Fruit fly (Drosophila melanogaster) whole organism, embryonic: Measurements from ENCODE around the gene sick.
A peak's percentile ranks its signal among the peaks of the same experiment; 100 is the strongest.

Source experiments
- ATbp ChIP-seq: fragments of 200-800 bp; sonication (Bioruptor generic); optimal IDR thresholded peaks from 2 replicates; lab custom pipeline; 2017; ENCODE audit warnings: missing biosample characterization, mild to moderate bottlenecking, missing genetic modification characterization, missing genetic modification reagents
- CG10366 ChIP-seq: fragments of 200-800 bp; sonication (Bioruptor generic); IDR thresholded peaks from 2 replicates; pipeline ENCODE4 v1.3.6; 2022; ENCODE audit warnings: missing biosample characterization, missing genetic modification characterization
- CG10979 ChIP-seq: fragments of 200-800 bp; sonication (Bioruptor generic); optimal IDR thresholded peaks from 2 replicates; lab custom pipeline; 2018; ENCODE audit warnings: missing biosample characterization, mild to moderate bottlenecking, missing genetic modification characterization, moderate library complexity
- CG12236 ChIP-seq: fragments of 200-800 bp; sonication (Bioruptor generic); optimal IDR thresholded peaks from 2 replicates; lab custom pipeline; 2016; ENCODE audit warnings: missing biosample characterization, missing genetic modification characterization
- CG1233 ChIP-seq: fragments of 200-800 bp; sonication (Bioruptor generic); optimal IDR thresholded peaks from 4 replicates; lab custom pipeline; 2018; ENCODE audit warnings: missing biosample characterization, mild to moderate bottlenecking, missing genetic modification characterization
- CG1603 ChIP-seq: fragments of 200-800 bp; sonication (Bioruptor generic); optimal IDR thresholded peaks from 2 replicates; lab custom pipeline; 2019; ENCODE audit warnings: missing biosample characterization, mild to moderate bottlenecking, missing genetic modification characterization, moderate library complexity
- CG17328 ChIP-seq: fragments of 200-800 bp; sonication (Bioruptor generic); IDR thresholded peaks from 2 replicates; pipeline ENCODE4 v1.3.6; 2022; ENCODE audit warnings: missing biosample characterization, missing genetic modification characterization
- CG18764 ChIP-seq: fragments of 200-800 bp; sonication (Bioruptor generic); optimal IDR thresholded peaks from 3 replicates; lab custom pipeline; 2016; ENCODE audit warnings: missing biosample characterization, missing genetic modification characterization
- CG30403 ChIP-seq: fragments of 200-800 bp; sonication (Bioruptor generic); optimal IDR thresholded peaks from 3 replicates; lab custom pipeline; 2016; ENCODE audit warnings: missing biosample characterization, missing genetic modification characterization
- CG31441 ChIP-seq: fragments of 200-800 bp; sonication (Bioruptor generic); IDR thresholded peaks from 2 replicates; pipeline ENCODE4 v1.3.6; 2022; ENCODE audit warnings: missing biosample characterization, missing genetic modification characterization
- CG34376 ChIP-seq: fragments of 200-800 bp; sonication (Bioruptor generic); optimal IDR thresholded peaks from 2 replicates; lab custom pipeline; 2018; ENCODE audit warnings: missing biosample characterization, mild to moderate bottlenecking, missing genetic modification characterization
- CG3838 ChIP-seq: fragments of 200-800 bp; sonication (Bioruptor generic); optimal IDR thresholded peaks from 3 replicates; lab custom pipeline; 2016; ENCODE audit warnings: missing biosample characterization, missing genetic modification characterization
- CG3847 ChIP-seq: fragments of 200-800 bp; sonication (Bioruptor generic); IDR thresholded peaks from 2 replicates; pipeline ENCODE4 v1.3.6; 2022; ENCODE audit warnings: missing biosample characterization, missing genetic modification characterization
- CG6254 ChIP-seq: fragments of 200-800 bp; sonication (Bioruptor generic); optimal IDR thresholded peaks from 3 replicates; lab custom pipeline; 2017; ENCODE audit warnings: mild to moderate bottlenecking, missing biosample characterization, missing genetic modification reagents, missing genetic modification characterization
- CG7556 ChIP-seq: fragments of 200-800 bp; sonication (Bioruptor generic); optimal IDR thresholded peaks from 2 replicates; lab custom pipeline; 2017; ENCODE audit warnings: missing biosample characterization, mild to moderate bottlenecking, missing genetic modification characterization
- CG8089 ChIP-seq: fragments of 200-800 bp; sonication (Bioruptor generic); optimal IDR thresholded peaks from 3 replicates; lab custom pipeline; 2016; ENCODE audit warnings: missing biosample characterization, missing genetic modification characterization
- CG8388 ChIP-seq: fragments of 200-800 bp; sonication (Bioruptor generic); optimal IDR thresholded peaks from 2 replicates; lab custom pipeline; 2019; ENCODE audit warnings: missing biosample characterization, mild to moderate bottlenecking, missing genetic modification characterization, moderate library complexity
- CG8478 ChIP-seq: fragments of >200 bp; optimal IDR thresholded peaks from 2 replicates; lab custom pipeline; 2018
- CG9215 ChIP-seq: fragments of 200-800 bp; sonication (Bioruptor generic); IDR thresholded peaks from 2 replicates; pipeline ENCODE4 v1.3.6; 2022; ENCODE audit warnings: missing biosample characterization, missing genetic modification characterization
- CG9727 ChIP-seq: fragments of 200-800 bp; sonication (Bioruptor generic); optimal IDR thresholded peaks from 3 replicates; lab custom pipeline; 2017; ENCODE audit warnings: missing biosample characterization, mild to moderate bottlenecking, missing genetic modification characterization
- D19A ChIP-seq: fragments of 200-800 bp; optimal IDR thresholded peaks from 3 replicates; lab custom pipeline; 2019; ENCODE audit warnings: missing biosample characterization, mild to moderate bottlenecking, missing genetic modification characterization, moderate library complexity
- Doc2 ChIP-seq: fragments of 200-800 bp; sonication (Bioruptor generic); IDR thresholded peaks from 2 replicates; pipeline ENCODE4 v1.3.6; 2022; ENCODE audit warnings: missing biosample characterization, missing genetic modification characterization
- E2f1 ChIP-seq: fragments of 200-800 bp; sonication (Bioruptor generic); IDR thresholded peaks from 2 replicates; pipeline ENCODE4 v1.3.6; 2022; ENCODE audit warnings: missing biosample characterization, missing genetic modification characterization
- Hand ChIP-seq: fragments of 200-800 bp; sonication (Bioruptor generic); optimal IDR thresholded peaks from 2 replicates; lab custom pipeline; 2017; ENCODE audit warnings: mild to moderate bottlenecking, missing biosample characterization, missing genetic modification reagents, missing genetic modification characterization
- Hr51 ChIP-seq, 2 experiments: fragments of 200-800 bp; sonication (Bioruptor generic); optimal IDR thresholded peaks; 2 replicates in 1 of 2; 3 replicates in 1 of 2; lab custom pipeline; 2016 to 2018; ENCODE audit warnings: missing biosample characterization in 2 of 2, missing genetic modification characterization in 2 of 2, mild to moderate bottlenecking in 1 of 2, moderate library complexity in 1 of 2
- Hsf ChIP-seq: fragments of 200-800 bp; sonication (Bioruptor generic); optimal IDR thresholded peaks from 3 replicates; lab custom pipeline; 2016; ENCODE audit warnings: missing biosample characterization, missing genetic modification characterization
- MTF-1 ChIP-seq: fragments of 200-800 bp; sonication (Bioruptor generic); optimal IDR thresholded peaks from 2 replicates; lab custom pipeline; 2018; ENCODE audit warnings: missing biosample characterization, mild to moderate bottlenecking, missing genetic modification characterization, borderline replicate concordance
- Ptx1 ChIP-seq: fragments of 200-800 bp; sonication (Bioruptor generic); IDR thresholded peaks from 2 replicates; pipeline ENCODE4 v1.3.6; 2022; ENCODE audit warnings: missing biosample characterization, missing genetic modification characterization
- Side ChIP-seq: fragments of 200-800 bp; sonication (Bioruptor generic); optimal IDR thresholded peaks from 2 replicates; lab custom pipeline; 2016; ENCODE audit warnings: missing biosample characterization, missing genetic modification characterization
- Sin3A ChIP-seq: fragments of >200 bp; optimal IDR thresholded peaks from 2 replicates; lab custom pipeline; 2018
- Six4 ChIP-seq: fragments of 200-800 bp; sonication (Bioruptor generic); optimal IDR thresholded peaks from 2 replicates; lab custom pipeline; 2016; ENCODE audit warnings: missing biosample characterization, missing genetic modification characterization
- TFAM ChIP-seq: fragments of 200-800 bp; sonication (Bioruptor generic); optimal IDR thresholded peaks from 2 replicates; lab custom pipeline; 2017; ENCODE audit warnings: missing biosample characterization, missing genetic modification characterization, inconsistent platforms
- ac ChIP-seq: fragments of 200-800 bp; sonication (Bioruptor generic); optimal IDR thresholded peaks from 3 replicates; lab custom pipeline; 2017; ENCODE audit warnings: missing biosample characterization, mild to moderate bottlenecking, missing genetic modification characterization
- az2 ChIP-seq: fragments of 200-800 bp; sonication (Bioruptor generic); optimal IDR thresholded peaks from 3 replicates; lab custom pipeline; 2016; ENCODE audit warnings: missing biosample characterization, missing genetic modification characterization
- bbx ChIP-seq: fragments of 200-800 bp; sonication (Bioruptor generic); IDR thresholded peaks from 2 replicates; pipeline ENCODE4 v1.3.6; 2022; ENCODE audit warnings: missing biosample characterization, missing genetic modification characterization; ENCODE audit not compliant: partially characterized antibody
- br ChIP-seq: fragments of >200 bp; optimal IDR thresholded peaks from 2 replicates; lab custom pipeline; 2017
- croc ChIP-seq: fragments of 200-800 bp; sonication (Bioruptor generic); conservative IDR thresholded peaks from 3 replicates; pipeline ENCODE4 v1.3.6; 2022; ENCODE audit warnings: missing biosample characterization, missing genetic modification characterization
- ems ChIP-seq: fragments of 200-800 bp; sonication (Bioruptor generic); optimal IDR thresholded peaks from 3 replicates; lab custom pipeline; 2016; ENCODE audit warnings: missing biosample characterization, missing genetic modification characterization
- ewg ChIP-seq: fragments of 200-800 bp; sonication (Bioruptor generic); optimal IDR thresholded peaks from 3 replicates; lab custom pipeline; 2017; ENCODE audit warnings: mild to moderate bottlenecking, missing biosample characterization, missing genetic modification reagents, missing genetic modification characterization
- fd102C ChIP-seq: fragments of 200-800 bp; sonication (Bioruptor generic); optimal IDR thresholded peaks from 2 replicates; lab custom pipeline; 2018; ENCODE audit warnings: missing biosample characterization, mild to moderate bottlenecking, missing genetic modification characterization, moderate library complexity
- lmd ChIP-seq: fragments of 200-800 bp; sonication (Bioruptor generic); IDR thresholded peaks from 2 replicates; pipeline ENCODE4 v1.3.6; 2022; ENCODE audit warnings: missing biosample characterization, missing genetic modification characterization
- lola ChIP-seq, 3 experiments: fragments of >200 bp in 2 of 3; fragments of 200-800 bp in 1 of 3; sonication (Bioruptor generic) in 1 of 3; optimal IDR thresholded peaks; 2 replicates each; lab custom pipeline; 2017 to 2019; ENCODE audit warnings: missing biosample characterization in 3 of 3, missing genetic modification characterization in 3 of 3, mild to moderate bottlenecking in 1 of 3, moderate library complexity in 1 of 3
- maf-S ChIP-seq: fragments of 200-800 bp; sonication (Bioruptor generic); optimal IDR thresholded peaks from 2 replicates; lab custom pipeline; 2016; ENCODE audit warnings: missing biosample characterization, missing genetic modification characterization
- pros ChIP-seq: fragments of 200-800 bp; sonication (Bioruptor generic); optimal IDR thresholded peaks from 3 replicates; lab custom pipeline; 2019; ENCODE audit warnings: missing biosample characterization, mild to moderate bottlenecking, missing genetic modification characterization, moderate library complexity
- ranshi ChIP-seq: fragments of 200-800 bp; sonication (Bioruptor generic); IDR thresholded peaks from 2 replicates; pipeline ENCODE4 v1.3.6; 2022; ENCODE audit warnings: missing biosample characterization, missing genetic modification characterization
- salm ChIP-seq: fragments of 200-800 bp; sonication (Bioruptor generic); optimal IDR thresholded peaks from 2 replicates; lab custom pipeline; 2018; ENCODE audit warnings: missing biosample characterization, mild to moderate bottlenecking, missing genetic modification characterization
- sens-2 ChIP-seq: fragments of 200-800 bp; sonication (Bioruptor generic); IDR thresholded peaks from 2 replicates; pipeline ENCODE4 v1.3.6; 2022; ENCODE audit warnings: missing biosample characterization, missing genetic modification characterization
- seq ChIP-seq: fragments of 200-800 bp; sonication (Bioruptor generic); IDR thresholded peaks from 2 replicates; pipeline ENCODE4 v1.3.6; 2022; ENCODE audit warnings: missing biosample characterization, missing genetic modification characterization
- sna ChIP-seq: fragments of 200-800 bp; sonication (Bioruptor generic); IDR thresholded peaks from 2 replicates; pipeline ENCODE4 v1.3.6; 2022; ENCODE audit warnings: missing biosample characterization, missing genetic modification characterization; ENCODE audit not compliant: partially characterized antibody
- unpg ChIP-seq: fragments of 200-800 bp; sonication (Bioruptor generic); optimal IDR thresholded peaks from 3 replicates; lab custom pipeline; 2018; ENCODE audit warnings: missing biosample characterization, mild to moderate bottlenecking, missing genetic modification characterization, moderate library complexity
- zfh2 ChIP-seq: fragments of 200-800 bp; sonication (Bioruptor generic); optimal IDR thresholded peaks from 2 replicates; lab custom pipeline; 2016; ENCODE audit warnings: missing biosample characterization, missing genetic modification characterization

The sick gene

DNA sequence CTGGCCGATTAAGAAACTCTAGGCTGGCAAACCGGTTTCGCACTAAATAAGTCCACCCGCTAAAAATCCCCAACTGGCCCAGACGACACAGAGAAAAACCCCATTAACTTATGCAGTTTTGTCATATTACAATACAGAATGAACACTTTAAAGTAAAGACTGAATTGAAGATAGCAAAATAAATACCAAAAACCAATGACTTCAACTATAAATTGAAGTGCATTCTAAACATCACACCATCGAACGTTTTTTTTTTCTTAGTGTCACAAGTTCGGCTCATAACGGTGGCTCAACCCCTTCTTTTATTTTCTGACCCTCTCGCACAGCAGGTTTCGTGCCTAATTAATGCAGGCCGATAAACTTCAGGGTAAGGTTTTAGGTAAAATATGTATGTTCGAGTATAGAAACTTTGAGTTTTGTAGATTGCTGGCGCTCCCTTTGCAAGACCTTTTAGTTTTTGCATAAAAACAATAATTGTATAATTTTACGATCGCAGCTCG is 145.2 kb downstream of the sick start (continued):
- peak; percentile 89 for TF ChIP-seq CG17328
- TF ChIP-seq CG10979 (tag; lab: Kevin White, UChicago): peak; percentile 75
- peak; percentile 60 for TF ChIP-seq CG6254 (GFP tag; lab: Kevin White, UChicago)
- peak; percentile 88 for TF ChIP-seq CG9215 (GFP tag; lab: Robert Waterston, UW)
- peak; percentile 90 for TF ChIP-seq CG10366 (GFP tag; lab: Robert Waterston, UW)
- TF ChIP-seq CG8478: no peak
- peak; percentile 85 for TF ChIP-seq Hsf (GFP tag; lab: Kevin White, UChicago)
- no peak for TF ChIP-seq fd102C (GFP tag; lab: Kevin White, UChicago)
- peak; percentile 91 for TF ChIP-seq ranshi (GFP tag; lab: Robert Waterston, UW)
- TF ChIP-seq az2 (GFP tag; lab: Kevin White, UChicago): peak; percentile 85
- TF ChIP-seq CG31441 (GFP tag; lab: Robert Waterston, UW): peak; percentile 71
- peak; percentile 92 for TF ChIP-seq CG3847 (GFP tag; lab: Robert Waterston, UW)
- TF ChIP-seq sens-2 (GFP tag; lab: Robert Waterston, UW): peak; percentile 81
- peak; percentile 91 for TF ChIP-seq Side (GFP tag; lab: Kevin White, UChicago)
- TF ChIP-seq D19A: peak; percentile 6
- peak in 1 of 3 experiments; percentile 72 for TF ChIP-seq lola (GFP tag; optimal IDR thresholded peaks at IDR 0.05; lab: Kevin White, UChicago)
- TF ChIP-seq sna (GFP tag; lab: Robert Waterston, UW): no peak
- TF ChIP-seq salm (tag; lab: Kevin White, UChicago): peak; percentile 39
- TF ChIP-seq ac: no peak
- TF ChIP-seq Sin3A: no peak
- peak; percentile 50; the same call in 1 of the 2 replicates for TF ChIP-seq Doc2 (GFP tag; lab: Robert Waterston, UW)
- peak; percentile 92 for TF ChIP-seq E2f1
- peak; percentile 74 for TF ChIP-seq croc
- TF ChIP-seq CG1603: peak; percentile 86
- peak; percentile 72 for TF ChIP-seq Ptx1 (GFP tag; lab: Robert Waterston, UW)
- peak; percentile 77 for TF ChIP-seq CG18764 (GFP tag; lab: Kevin White, UChicago)
- peak; percentile 84 to 86 for TF ChIP-seq Hr51 (GFP tag; optimal IDR thresholded peaks at IDR 0.05; lab: Kevin White, UChicago)
- peak; percentile 86 for TF ChIP-seq CG7556 (GFP tag; lab: Kevin White, UChicago)
- TF ChIP-seq CG8089 (GFP tag; lab: Kevin White, UChicago): peak; percentile 75
- TF ChIP-seq ewg: peak; percentile 71
- TF ChIP-seq lmd (GFP tag; lab: Robert Waterston, UW): peak; percentile 85
- TF ChIP-seq pros (GFP tag; lab: Kevin White, UChicago): no peak
- TF ChIP-seq CG34376 (GFP tag; lab: Kevin White, UChicago): peak; percentile 47
- TF ChIP-seq maf-S (GFP tag; lab: Kevin White, UChicago): peak; percentile 85
- peak; percentile 7 for TF ChIP-seq MTF-1 (GFP tag; lab: Kevin White, UChicago)
- peak; percentile 71 for TF ChIP-seq CG12236 (GFP tag; lab: Kevin White, UChicago)
- TF ChIP-seq seq (GFP tag; lab: Robert Waterston, UW): peak; percentile 91
- TF ChIP-seq TFAM (GFP tag; lab: Kevin White, UChicago): peak; percentile 25
- peak; percentile 78 for TF ChIP-seq ATbp (GFP tag; lab: Kevin White, UChicago)
- TF ChIP-seq CG9727 (GFP tag; lab: Kevin White, UChicago): peak; percentile 24
- TF ChIP-seq CG3838 (GFP tag; lab: Kevin White, UChicago): peak; percentile 64
- peak; percentile 80 for TF ChIP-seq CG8388
- TF ChIP-seq Six4 (GFP tag; lab: Kevin White, UChicago): peak; percentile 71
- peak; percentile 75 for TF ChIP-seq CG1233 (GFP tag; lab: Kevin White, UChicago)
- no peak for TF ChIP-seq bbx (GFP tag; lab: Robert Waterston, UW)
- peak; percentile 35 for TF ChIP-seq Hand (GFP tag; lab: Kevin White, UChicago)
- peak; percentile 90 for TF ChIP-seq CG30403 (GFP tag; lab: Kevin White, UChicago)
- peak; percentile 82 for TF ChIP-seq unpg
- TF ChIP-seq ems (GFP tag; lab: Kevin White, UChicago): peak; percentile 56
- no peak for TF ChIP-seq br (lab: Kevin White, UChicago)
- peak; percentile 91 for TF ChIP-seq zfh2 (GFP tag; lab: Kevin White, UChicago)
